Worm (Caenorhabditis elegans): Measurements from ENCODE around the gene cmtr-1.

DNA sequence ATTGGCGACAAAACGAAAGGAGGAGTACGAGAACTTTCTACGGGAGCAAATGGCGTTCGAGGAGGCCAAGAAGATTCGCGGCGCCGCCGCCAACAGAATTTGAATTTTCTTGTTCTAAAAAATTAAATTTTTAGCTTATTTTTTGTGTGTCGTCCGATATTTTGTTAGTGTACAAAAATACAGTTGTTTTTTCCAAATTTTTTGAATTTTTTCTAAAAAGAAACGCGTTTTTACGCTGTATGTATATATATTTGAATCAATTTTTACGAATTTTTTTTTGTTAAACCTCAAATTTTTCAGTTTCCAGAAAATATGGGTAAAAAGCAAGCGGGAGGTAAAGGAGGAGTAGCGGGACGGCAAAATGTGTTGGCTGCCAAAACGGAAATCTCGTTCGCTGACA lies 13.2 kb downstream of the cmtr-1 start, which contains the start of gene trip-4:
- TF ChIP-seq nhr-11 (tag; optimal IDR thresholded peaks at IDR 0.05) (no peak), rnt-1 (tag; optimal IDR thresholded peaks at IDR 0.05) (no peak), pha-4 (tag; optimal IDR thresholded peaks at IDR 0.05) (no peak), K02D7.2 (tag; optimal IDR thresholded peaks at IDR 0.05) (no peak), nfya-1 (tag; optimal IDR thresholded peaks at IDR 0.05) (no peak)
